Worm (Caenorhabditis elegans): ENCODE data around the gene mes-1.

DNA sequence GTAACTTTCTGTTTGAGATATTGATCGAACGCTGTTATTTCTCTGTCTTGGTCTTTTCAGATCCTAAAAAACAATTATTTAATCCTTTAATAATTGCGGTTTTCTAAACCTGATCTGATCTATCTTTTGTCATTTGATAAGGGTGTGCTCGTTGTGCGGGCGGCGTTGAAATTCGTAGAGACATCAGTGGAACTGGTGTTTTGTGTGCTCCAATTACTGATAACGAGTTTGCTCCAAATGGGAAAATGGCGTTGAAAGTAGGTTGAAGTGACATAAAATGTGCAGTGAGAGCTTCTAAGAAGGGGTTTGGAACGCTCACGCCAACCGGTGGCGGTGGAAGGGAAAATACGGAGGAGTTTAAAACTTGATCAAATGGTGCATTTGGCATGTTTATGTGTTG lies 2.8 kb upstream of the mes-1 start:
- TF ChIP-seq mep-1 (tag; optimal IDR thresholded peaks at IDR 0.05) (no peak), unc-120 (tag; optimal IDR thresholded peaks at IDR 0.05; ENCODE audit: poor library complexity, severe bottlenecking) (no peak), pha-4 (tag; optimal IDR thresholded peaks at IDR 0.05) (no peak)

All from whole organism, mixed stage, embryonic.